Fruit fly (Drosophila melanogaster) whole organism, pupa: ENCODE measurements around the gene CG2186.

Source experiments
- CG10348 ChIP-seq: fragments of 200-800 bp; sonication (Bioruptor generic); IDR thresholded peaks from 2 replicates; pipeline ENCODE4 v1.3.6; 2022; ENCODE audit warnings: missing biosample characterization, missing genetic modification characterization
- CG12605 ChIP-seq: fragments of 200-800 bp; sonication (Bioruptor generic); IDR thresholded peaks from 2 replicates; pipeline ENCODE4 v1.3.6; 2022; ENCODE audit warnings: missing biosample characterization, missing genetic modification characterization
- CG13204 ChIP-seq: fragments of 200-800 bp; sonication (Bioruptor generic); optimal IDR thresholded peaks from 2 replicates; lab custom pipeline; 2018; ENCODE audit warnings: missing biosample characterization, mild to moderate bottlenecking, missing genetic modification characterization, moderate library complexity
- CG14655 ChIP-seq: fragments of 200-800 bp; sonication (Bioruptor generic); optimal IDR thresholded peaks from 3 replicates; lab custom pipeline; 2017; ENCODE audit warnings: mild to moderate bottlenecking, missing biosample characterization, missing genetic modification reagents, missing genetic modification characterization
- CG15710 ChIP-seq: fragments of 200-800 bp; sonication (Bioruptor generic); optimal IDR thresholded peaks from 2 replicates; lab custom pipeline; 2018; ENCODE audit warnings: missing biosample characterization, mild to moderate bottlenecking, missing genetic modification characterization, moderate library complexity
- CG17806 ChIP-seq: fragments of 200-800 bp; sonication (Bioruptor generic); optimal IDR thresholded peaks from 2 replicates; lab custom pipeline; 2018; ENCODE audit warnings: missing biosample characterization, mild to moderate bottlenecking, missing genetic modification characterization, moderate library complexity
- CG32121 ChIP-seq: fragments of 200-800 bp; sonication (Bioruptor generic); IDR thresholded peaks from 2 replicates; pipeline ENCODE4 v1.3.6; 2022; ENCODE audit warnings: missing biosample characterization, missing genetic modification characterization
- CG34367 ChIP-seq: fragments of 200-800 bp; sonication (Bioruptor generic); optimal IDR thresholded peaks from 2 replicates; lab custom pipeline; 2018; ENCODE audit warnings: missing biosample characterization, mild to moderate bottlenecking, missing genetic modification characterization
- CG4496 ChIP-seq: fragments of 200-800 bp; sonication (Bioruptor generic); IDR thresholded peaks from 3 replicates; pipeline ENCODE4 v1.3.6; 2022; ENCODE audit warnings: missing biosample characterization, missing genetic modification characterization
- CG8159 ChIP-seq: fragments of 200-800 bp; sonication (Bioruptor generic); optimal IDR thresholded peaks from 3 replicates; lab custom pipeline; 2018; ENCODE audit warnings: missing biosample characterization, mild to moderate bottlenecking, missing genetic modification characterization, moderate library complexity
- CG8301 ChIP-seq: fragments of 200-800 bp; sonication (Bioruptor generic); optimal IDR thresholded peaks from 2 replicates; lab custom pipeline; 2018; ENCODE audit warnings: missing biosample characterization, mild to moderate bottlenecking, missing genetic modification characterization
- CG9948 ChIP-seq: fragments of 200-800 bp; sonication (Bioruptor generic); optimal IDR thresholded peaks from 2 replicates; lab custom pipeline; 2018; ENCODE audit warnings: missing biosample characterization, mild to moderate bottlenecking, missing genetic modification characterization, moderate library complexity
- D1 ChIP-seq: fragments of 200-800 bp; sonication (Bioruptor generic); optimal IDR thresholded peaks from 2 replicates; lab custom pipeline; 2018; ENCODE audit warnings: missing biosample characterization, mild to moderate bottlenecking, missing genetic modification characterization, moderate library complexity
- EcR ChIP-seq: fragments of 200-800 bp; sonication (Bioruptor generic); optimal IDR thresholded peaks from 3 replicates; lab custom pipeline; 2019; ENCODE audit warnings: missing biosample characterization, missing genetic modification characterization, mild to moderate bottlenecking, moderate library complexity, missing genetic modification reagents
- Ets98B ChIP-seq: fragments of 200-800 bp; sonication (Bioruptor generic); IDR thresholded peaks from 2 replicates; pipeline ENCODE4 v1.3.6; 2022; ENCODE audit warnings: missing biosample characterization, missing genetic modification characterization
- Pif1A ChIP-seq: fragments of 200-800 bp; sonication (Bioruptor generic); optimal IDR thresholded peaks from 3 replicates; lab custom pipeline; 2016; ENCODE audit warnings: missing biosample characterization, missing genetic modification characterization
- Pif1B ChIP-seq: fragments of 200-800 bp; sonication (Bioruptor generic); optimal IDR thresholded peaks from 3 replicates; lab custom pipeline; 2016; ENCODE audit warnings: missing biosample characterization, missing genetic modification characterization
- Snoo ChIP-seq: fragments of 200-800 bp; sonication (Bioruptor generic); optimal IDR thresholded peaks from 3 replicates; lab custom pipeline; 2017; ENCODE audit warnings: missing biosample characterization, mild to moderate bottlenecking, missing genetic modification characterization, inconsistent platforms
- fd96Ca ChIP-seq: fragments of 200-800 bp; sonication (Bioruptor generic); IDR thresholded peaks from 3 replicates; pipeline ENCODE4 v1.3.6; 2022; ENCODE audit warnings: missing biosample characterization, missing genetic modification characterization
- gl ChIP-seq: fragments of 200-800 bp; sonication (Bioruptor generic); optimal IDR thresholded peaks from 2 replicates; lab custom pipeline; 2018; ENCODE audit warnings: missing biosample characterization, mild to moderate bottlenecking, missing genetic modification characterization
- rn ChIP-seq: fragments of 200-800 bp; sonication (Bioruptor generic); IDR thresholded peaks from 2 replicates; pipeline ENCODE4 v1.3.6; 2022; ENCODE audit warnings: missing biosample characterization, missing genetic modification characterization

Gene CG2186

DNA sequence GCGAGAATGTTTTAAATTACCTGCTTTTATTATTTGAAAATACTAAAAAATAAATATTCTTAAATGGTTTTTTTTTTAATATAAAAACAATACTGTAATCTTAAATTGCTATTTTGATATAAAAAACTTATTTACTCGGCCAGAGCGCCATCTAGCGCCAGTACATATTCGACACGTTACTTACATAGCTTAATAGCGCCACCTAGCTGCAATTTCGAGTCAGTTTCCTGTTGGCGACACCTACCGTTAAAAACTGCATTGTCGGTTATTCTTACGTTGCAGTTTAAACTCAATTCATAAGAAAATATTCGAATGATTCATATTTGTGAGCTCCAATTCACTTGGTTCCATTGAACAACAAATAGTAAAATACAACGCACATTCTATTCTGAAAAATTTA lies 25.1 kb upstream of the CG2186 start:
- TF ChIP-seq CG13204 (GFP tag; lab: Kevin White, UChicago) (no peak), Snoo (tag; lab: Kevin White, UChicago) (peak; percentile 36), EcR (no peak), CG8301 (tag; lab: Kevin White, UChicago) (no peak), CG17806 (tag; lab: Kevin White, UChicago) (peak; percentile 6), CG34367 (tag; lab: Kevin White, UChicago) (no peak), D1 (tag; lab: Kevin White, UChicago) (peak; percentile 73), CG32121 (no peak), CG8159 (tag; lab: Kevin White, UChicago) (no peak)

- TF ChIP-seq Snoo (tag; lab: Kevin White, UChicago) (no peak), Pif1B (GFP tag; lab: Kevin White, UChicago) (no peak), CG17806 (tag; lab: Kevin White, UChicago) (no peak), CG10348 (GFP tag; lab: Robert Waterston, UW) (no peak), CG9948 (tag; lab: Kevin White, UChicago) (no peak), Pif1A (no peak), Ets98B (GFP tag; lab: Robert Waterston, UW) (no peak), rn (GFP tag; lab: Robert Waterston, UW) (no peak), CG34367 (tag; lab: Kevin White, UChicago) (no peak), CG15710 (tag; lab: Kevin White, UChicago) (no peak), CG13204 (GFP tag; lab: Kevin White, UChicago) (no peak), CG14655 (GFP tag; lab: Kevin White, UChicago) (no peak), CG32121 (no peak), CG8301 (tag; lab: Kevin White, UChicago) (no peak), EcR (no peak), gl (tag; lab: Kevin White, UChicago) (no peak), fd96Ca (GFP tag; lab: Robert Waterston, UW) (no peak), CG8159 (tag; lab: Kevin White, UChicago) (no peak)
Observed at dm6 chrX:10835631-10836030, 21.8 kb upstream of the CG2186 start.

DNA sequence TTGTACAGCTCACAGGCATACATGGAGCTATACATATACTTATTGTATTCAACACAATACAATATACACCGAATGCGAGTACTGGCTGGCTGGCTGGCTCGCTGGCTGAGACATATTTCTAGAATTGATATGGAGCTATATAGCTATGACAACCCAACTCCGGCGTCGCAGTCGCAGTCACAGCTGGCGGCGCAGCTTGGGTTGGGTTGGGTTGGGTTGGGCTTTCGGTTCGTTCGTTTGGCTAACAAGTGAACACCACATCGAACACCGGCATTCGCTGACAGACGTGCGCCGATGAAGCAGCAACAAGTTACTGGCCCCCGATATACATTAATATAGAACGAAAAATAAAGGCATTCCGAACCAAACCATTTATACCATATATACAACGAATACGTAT lies 18.5 kb upstream of the CG2186 start, which contains the start of gene CG15210:
Gene CG15210 (plus strand): TSS at position 269 of the 400 bp plus-strand sequence.
- TF ChIP-seq Pif1A (no peak), CG13204 (GFP tag; lab: Kevin White, UChicago) (no peak), CG14655 (GFP tag; lab: Kevin White, UChicago) (no peak), CG9948 (tag; lab: Kevin White, UChicago) (no peak), EcR (no peak), gl (tag; lab: Kevin White, UChicago) (no peak), CG8301 (tag; lab: Kevin White, UChicago) (no peak), Snoo (tag; lab: Kevin White, UChicago) (no peak), CG32121 (no peak), CG17806 (tag; lab: Kevin White, UChicago) (no peak), CG12605 (no peak), CG10348 (GFP tag; lab: Robert Waterston, UW) (no peak), fd96Ca (GFP tag; lab: Robert Waterston, UW) (no peak), CG8159 (tag; lab: Kevin White, UChicago) (no peak)
- TF ChIP-seq, all 21 proteins: peak for 0

DNA sequence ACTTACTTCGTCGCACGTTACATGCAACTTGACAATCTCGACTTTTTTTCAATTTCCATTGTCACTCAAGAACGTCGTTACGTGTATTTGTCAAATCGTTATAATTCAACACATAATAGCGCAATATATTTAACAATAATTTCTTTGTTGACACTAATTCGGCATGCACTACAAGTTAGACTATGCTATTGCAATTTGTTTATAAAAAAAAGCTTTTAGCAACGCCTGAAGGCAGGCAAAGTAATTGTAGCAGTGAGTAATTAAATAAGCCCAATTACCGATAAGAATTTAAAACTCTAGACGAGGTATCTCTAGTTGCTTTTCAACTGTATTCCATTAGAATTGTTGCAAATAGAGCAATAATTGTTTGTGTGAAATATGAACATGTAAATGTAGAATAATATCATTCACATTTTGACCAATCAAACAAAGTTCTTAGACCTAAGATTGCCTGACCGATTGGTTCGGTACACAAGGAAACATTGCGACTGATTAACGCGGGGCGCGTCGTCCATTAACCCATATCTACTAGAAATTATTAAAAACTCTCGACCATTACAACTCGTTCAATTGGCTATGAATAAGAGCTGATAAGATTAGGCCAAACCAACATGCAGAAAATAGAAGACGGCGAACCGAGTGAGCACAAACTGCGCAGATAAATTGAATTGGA lies 16.4 kb upstream of the CG2186 start:
- TF ChIP-seq EcR, result peak; percentile 0
- no peak for TF ChIP-seq CG13204 (GFP tag; lab: Kevin White, UChicago)

DNA sequence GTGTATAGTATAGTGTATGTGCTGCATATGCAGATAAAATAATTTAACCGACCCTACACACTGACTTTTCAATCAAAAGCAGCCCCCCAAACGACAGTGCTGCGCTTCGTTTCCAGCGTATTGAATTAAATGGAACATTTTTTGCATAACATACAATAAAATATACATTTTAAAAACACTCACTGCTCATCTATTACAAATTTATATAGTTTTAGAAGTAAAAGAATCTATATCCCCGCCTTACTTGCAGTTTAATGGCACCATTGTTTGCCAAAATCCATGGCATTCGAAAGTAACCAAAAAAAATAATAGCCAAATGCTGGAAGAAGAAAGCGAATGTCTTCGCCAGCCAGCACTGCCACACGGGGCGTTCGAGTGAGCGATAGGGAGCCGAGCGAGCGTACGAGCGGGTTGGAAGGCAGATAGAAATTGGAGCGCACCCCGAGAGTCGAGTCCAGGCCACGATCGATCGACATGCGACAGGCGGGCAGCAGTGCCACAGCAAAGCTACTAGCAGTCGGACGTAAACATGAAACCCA lies 15.7 kb upstream of the CG2186 start, which contains the start of gene CG15209:
Gene CG15209 (plus strand): TSS at position 489 of the 539 bp plus-strand sequence.
- TF ChIP-seq CG4496 (GFP tag; lab: Robert Waterston, UW) (0 out of 3 replicates have a peak, but pooled peaks have one; percentile 9), CG32121 (no peak; the same call in 1 of the 2 replicates)

DNA sequence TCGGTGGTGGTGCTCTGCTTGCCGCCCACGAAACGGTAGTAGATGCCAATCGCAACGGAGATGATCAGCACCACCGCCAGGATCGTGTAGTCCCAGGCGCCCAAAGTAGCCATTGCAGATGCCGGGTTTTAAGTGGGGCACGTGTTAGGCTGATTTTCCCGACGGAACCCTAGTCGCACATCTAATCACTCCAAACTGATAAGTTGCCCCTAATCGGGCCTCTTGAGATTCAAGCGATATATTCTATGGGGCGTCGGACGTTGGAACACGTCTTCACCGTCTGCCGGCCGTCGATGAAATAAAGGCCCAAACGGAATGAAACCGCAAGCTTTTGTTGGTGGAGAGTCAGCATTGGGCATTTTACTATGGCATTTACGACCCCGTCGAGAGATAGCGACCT lies 12.6 kb upstream of the CG2186 start, which contains the start of gene CG32669:
Gene CG32669 (minus strand): TSS at position 275 of the 400 bp plus-strand sequence.
- TF ChIP-seq CG15710 (tag; lab: Kevin White, UChicago), result no peak
- no peak for TF ChIP-seq CG10348 (GFP tag; lab: Robert Waterston, UW)
- no peak for TF ChIP-seq EcR
- TF ChIP-seq CG32121, result no peak
- TF ChIP-seq CG13204 (GFP tag; lab: Kevin White, UChicago), result no peak
- TF ChIP-seq CG12605, result no peak
- no peak for TF ChIP-seq Pif1A
- no peak for TF ChIP-seq fd96Ca (GFP tag; lab: Robert Waterston, UW)
- no peak for TF ChIP-seq D1 (tag; lab: Kevin White, UChicago)
- TF ChIP-seq CG4496 (GFP tag; lab: Robert Waterston, UW), result no peak
- TF ChIP-seq Ets98B (GFP tag; lab: Robert Waterston, UW), result no peak
